Worm (Caenorhabditis elegans): ENCODE results near the gene glb-6.

glb-6 gene

DNA sequence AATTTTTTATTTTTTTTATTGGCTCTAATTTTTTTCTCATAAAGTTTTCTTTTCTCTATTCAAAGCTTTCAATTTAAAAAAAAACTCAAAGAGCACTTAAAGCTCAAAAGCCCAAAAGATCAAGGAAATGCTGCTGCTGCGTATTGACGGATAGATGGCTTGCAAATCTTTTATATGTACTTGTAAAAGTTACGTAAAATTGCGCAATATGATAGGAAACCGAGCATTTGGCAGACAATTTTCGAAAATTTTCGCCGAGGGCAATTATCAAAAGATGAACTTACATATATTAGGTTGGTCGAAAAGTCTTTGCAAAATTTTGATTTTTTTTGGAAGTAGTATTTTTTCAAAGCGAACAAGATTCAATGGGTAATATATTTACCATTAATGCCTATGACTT lies 21.8 kb downstream of the glb-6 start:
- TF ChIP-seq nhr-237 (tag; optimal IDR thresholded peaks at IDR 0.05) (no peak), nhr-129 (tag; optimal IDR thresholded peaks at IDR 0.05) (peak; percentile 65)

DNA sequence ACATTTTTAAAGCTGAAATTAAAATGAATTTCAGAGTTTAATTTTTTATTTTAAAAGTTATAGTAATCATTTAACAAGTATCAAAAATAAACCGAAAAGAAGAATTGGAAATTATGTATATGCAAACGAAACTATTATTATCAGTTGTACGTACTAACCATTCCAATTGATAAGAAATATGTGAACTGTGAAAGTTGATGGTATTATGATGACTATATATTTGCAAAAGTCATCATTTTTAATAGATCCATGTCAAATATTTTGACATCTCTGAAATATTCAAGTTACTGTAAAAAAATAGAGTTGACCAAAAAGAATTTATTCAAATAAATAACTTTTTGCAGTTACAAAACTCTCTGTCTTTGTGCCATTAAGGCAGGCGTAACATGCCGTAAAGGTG lies 22.3 kb downstream of the glb-6 start, which contains the start of gene ugt-48:
Gene ugt-48, minus strand, starts transcription at position 12 of the 400 bp plus-strand sequence.
- TF ChIP-seq Y55F3AM.14 (GFP tag; optimal IDR thresholded peaks at IDR 0.05) (no peak), fos-1 (tag; optimal IDR thresholded peaks at IDR 0.05) (peak; percentile 51), elt-3 (tag; optimal IDR thresholded peaks at IDR 0.05) (no peak), skn-1 (tag; optimal IDR thresholded peaks at IDR 0.05) (peak; percentile 72)

DNA sequence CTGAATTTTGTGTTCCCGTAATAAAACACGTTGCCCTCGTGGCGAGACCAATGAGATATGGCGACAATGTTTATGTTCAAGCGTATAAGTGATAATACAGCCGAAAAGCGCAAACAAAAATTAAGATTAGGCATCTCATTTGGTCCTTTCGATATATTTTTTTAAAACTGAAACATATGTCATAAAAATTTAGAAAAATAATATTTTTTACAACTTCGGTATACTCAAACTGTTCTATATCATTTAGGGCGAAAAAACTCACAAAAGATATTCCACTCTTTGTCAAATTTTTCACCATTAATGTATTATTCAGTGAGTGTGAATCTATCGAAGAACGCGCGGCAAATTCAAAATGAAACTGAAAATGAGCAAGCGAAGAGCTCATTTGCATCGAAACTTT lies 31.8 kb downstream of the glb-6 start, which contains the start of gene cft-1:
Gene cft-1, plus strand, starts transcription at position 301 of the 400 bp plus-strand sequence.
- TF ChIP-seq snpc-4 (tag; optimal IDR thresholded peaks at IDR 0.05) (no peak), elt-3 (tag; optimal IDR thresholded peaks at IDR 0.05) (no peak), nhr-11 (tag; optimal IDR thresholded peaks at IDR 0.05) (no peak), nhr-129 (tag; optimal IDR thresholded peaks at IDR 0.05) (no peak), nhr-25 (tag; optimal IDR thresholded peaks at IDR 0.05) (no peak), C34F6.9 (tag; optimal IDR thresholded peaks at IDR 0.05) (no peak), lsy-2 (tag; optimal IDR thresholded peaks at IDR 0.05) (no peak), nhr-6 (tag; optimal IDR thresholded peaks at IDR 0.05) (no peak), fos-1 (tag; optimal IDR thresholded peaks at IDR 0.05) (no peak), ztf-1 (GFP tag; conservative IDR thresholded peaks at IDR 0.05) (no peak), F13H6.1 (tag; optimal IDR thresholded peaks at IDR 0.05) (no peak), mdl-1 (tag; optimal IDR thresholded peaks at IDR 0.05) (no peak), sem-4 (tag; optimal IDR thresholded peaks at IDR 0.05) (no peak)

DNA sequence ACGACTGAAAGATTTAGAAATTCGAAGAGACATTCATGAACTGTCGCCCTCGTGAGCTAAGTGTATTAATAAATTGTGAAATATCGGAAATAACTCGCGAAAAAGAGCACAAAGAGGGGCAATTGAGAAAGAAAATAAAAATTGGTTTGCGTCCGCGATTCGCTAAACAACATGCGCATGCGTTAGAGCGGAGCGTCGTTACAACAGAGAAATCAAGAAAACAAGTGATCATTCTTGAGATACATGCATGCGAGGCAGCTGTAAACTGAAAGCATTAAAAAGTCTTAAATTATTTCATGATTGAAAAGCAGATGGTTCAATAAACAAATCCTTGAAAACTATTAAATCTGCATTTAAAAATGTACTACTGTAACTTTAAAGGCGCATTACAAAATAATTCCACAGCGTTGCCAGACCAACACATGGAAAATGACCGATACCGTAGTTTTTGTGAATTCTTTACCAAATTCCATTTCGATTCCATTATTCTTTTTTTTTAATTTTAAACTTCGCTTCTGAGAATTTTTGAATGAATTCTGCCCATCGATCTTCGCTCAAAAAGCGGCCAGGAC lies 34.0 kb downstream of the glb-6 start, which contains the start of the genes cox-16 and syp-2:
Gene cox-16, minus strand, starts transcription at position 4 of the 572 bp plus-strand sequence.
Gene syp-2, plus strand, starts transcription at position 248 of the 572 bp plus-strand sequence.
- TF ChIP-seq elt-1 (tag; optimal IDR thresholded peaks at IDR 0.05) (no peak), C34F6.9 (tag; optimal IDR thresholded peaks at IDR 0.05) (peak; percentile 43), nhr-129 (tag; optimal IDR thresholded peaks at IDR 0.05) (peak; percentile 51)

DNA sequence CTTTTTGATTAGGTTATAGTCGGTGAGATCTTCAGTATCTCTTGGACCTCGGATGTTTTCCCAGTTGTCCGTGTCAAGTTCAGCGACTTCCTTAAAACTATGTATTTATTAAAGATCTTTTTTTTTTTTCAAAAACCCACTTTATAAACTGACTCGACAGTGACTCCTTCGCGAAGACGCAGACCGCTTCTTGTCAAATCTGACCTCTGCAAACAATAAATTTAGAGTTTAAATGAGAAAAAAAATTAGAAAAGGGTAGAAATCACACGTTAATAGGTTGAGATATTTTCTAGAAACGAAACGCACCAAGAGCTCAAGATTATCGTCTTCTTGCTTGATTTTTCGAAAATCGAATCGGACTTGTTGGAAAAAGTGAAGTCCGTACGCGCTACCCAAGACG lies 34.6 kb downstream of the glb-6 start, which contains the start of gene C24G6.8:
Gene C24G6.8, minus strand, starts transcription at position 101 of the 400 bp plus-strand sequence.
- TF ChIP-seq fos-1 (tag; optimal IDR thresholded peaks at IDR 0.05): no peak
- TF ChIP-seq lsy-2 (tag; optimal IDR thresholded peaks at IDR 0.05): no peak
- no peak for TF ChIP-seq nhr-21 (tag; optimal IDR thresholded peaks at IDR 0.05)
- no peak for TF ChIP-seq ztf-11 (tag; optimal IDR thresholded peaks at IDR 0.05)
- no peak for TF ChIP-seq skn-1 (tag; optimal IDR thresholded peaks at IDR 0.05)
- TF ChIP-seq unc-62 (GFP tag; optimal IDR thresholded peaks at IDR 0.05): no peak
- TF ChIP-seq nhr-6 (tag; optimal IDR thresholded peaks at IDR 0.05): no peak
- no peak for TF ChIP-seq gmeb-1 (tag; optimal IDR thresholded peaks at IDR 0.05)
- TF ChIP-seq sma-3 (GFP tag; optimal IDR thresholded peaks at IDR 0.05): no peak
- TF ChIP-seq ztf-1 (GFP tag; conservative IDR thresholded peaks at IDR 0.05): no peak
- no peak for TF ChIP-seq nhr-129 (tag; optimal IDR thresholded peaks at IDR 0.05)
- no peak for TF ChIP-seq dmd-4 (tag; optimal IDR thresholded peaks at IDR 0.05)
- TF ChIP-seq nhr-23 (tag; optimal IDR thresholded peaks at IDR 0.05): no peak
- no peak for TF ChIP-seq zag-1 (tag; optimal IDR thresholded peaks at IDR 0.05)
- no peak for TF ChIP-seq lin-39 (tag; optimal IDR thresholded peaks at IDR 0.05)
- no peak for TF ChIP-seq elt-3 (tag; optimal IDR thresholded peaks at IDR 0.05)
- TF ChIP-seq mbf-1 (tag; optimal IDR thresholded peaks at IDR 0.05): no peak
- TF ChIP-seq C34F6.9 (tag; optimal IDR thresholded peaks at IDR 0.05): no peak
- no peak for TF ChIP-seq ceh-82 (tag; optimal IDR thresholded peaks at IDR 0.05)

DNA sequence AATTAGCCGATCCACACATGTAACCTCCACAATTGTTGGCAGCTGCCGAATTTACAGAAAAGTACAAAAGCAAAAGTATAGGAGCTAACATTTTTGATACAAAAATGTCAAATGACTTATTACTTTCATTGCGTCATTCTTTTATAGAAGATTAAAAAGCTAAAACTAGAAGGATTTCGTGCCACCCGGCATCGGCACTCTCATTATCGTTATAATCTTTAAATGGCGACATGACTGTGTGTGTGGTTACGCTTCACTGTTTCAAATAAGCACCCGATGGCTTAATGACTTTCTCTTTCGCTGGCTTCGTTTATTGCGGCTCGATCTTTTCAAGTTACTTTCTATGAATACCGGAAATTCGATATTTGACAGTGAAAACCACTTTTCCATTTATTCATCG lies 36.6 kb downstream of the glb-6 start, which contains the start of gene grl-1:
Gene grl-1, minus strand, starts transcription at position 101 of the 400 bp plus-strand sequence.
- no peak for TF ChIP-seq nhr-11 (tag; optimal IDR thresholded peaks at IDR 0.05)

DNA sequence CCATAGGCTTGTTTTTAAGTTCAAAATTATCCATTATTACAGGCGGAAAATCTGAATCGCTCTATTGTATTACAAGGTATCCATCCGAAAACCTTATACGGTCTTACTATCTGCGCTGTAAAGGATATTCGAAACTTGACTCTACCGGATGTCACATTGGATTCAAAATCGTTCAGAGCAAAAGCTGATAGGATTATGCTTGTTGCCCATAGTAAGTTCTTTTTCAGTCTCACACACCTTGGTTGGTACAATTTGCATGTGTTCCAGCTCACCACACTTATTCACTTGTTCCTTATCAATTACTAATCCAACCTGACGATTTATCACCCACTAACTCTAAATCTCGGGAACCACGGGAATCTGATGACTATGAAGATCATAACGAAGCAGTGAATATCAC lies 42.6 kb downstream of the glb-6 start:
- TF ChIP-seq crh-2 (tag; optimal IDR thresholded peaks at IDR 0.05): no peak
- peak; percentile 48 for TF ChIP-seq Y55F3AM.14 (GFP tag; optimal IDR thresholded peaks at IDR 0.05)

All from whole organism, L2 larva.